Fruit fly (Drosophila melanogaster): Measurements from ENCODE around the gene CG34428.

CG34428 gene

DNA sequence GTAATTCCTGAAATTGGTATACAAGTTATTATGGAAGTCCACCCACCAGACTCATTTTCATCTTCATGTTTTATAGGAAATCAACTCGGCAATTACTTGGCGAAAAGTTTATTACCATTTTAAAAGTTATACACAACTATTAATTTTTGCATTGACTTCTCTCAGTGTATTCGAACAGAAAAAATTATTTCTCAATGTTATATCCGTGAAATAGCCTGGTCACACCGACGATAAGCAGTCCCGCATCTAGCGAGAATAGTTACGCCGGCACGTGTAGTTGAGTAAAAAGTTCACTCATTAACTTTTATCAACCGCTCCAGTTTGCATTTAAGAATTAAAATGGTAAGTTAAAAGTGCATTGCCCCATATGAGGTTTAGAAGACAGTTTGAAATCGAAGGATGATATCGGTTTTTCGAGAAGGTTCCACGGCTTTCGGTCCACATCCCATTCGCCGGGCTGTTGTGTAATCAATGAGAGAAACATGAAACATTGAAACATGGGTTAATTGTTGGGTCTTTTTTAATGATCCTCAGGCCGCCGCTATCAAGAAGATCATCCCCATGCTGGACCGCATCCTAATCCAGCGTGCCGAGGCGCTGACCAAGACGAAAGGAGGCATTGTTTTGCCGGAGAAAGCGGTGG, 45.6 kb upstream of the CG34428 start, which contains the start of gene CG11267 (continued):
- TF ChIP-seq Aef1 (GFP tag; IDR thresholded peaks at IDR 0.05) (peak; percentile 89), luna (GFP tag; optimal IDR thresholded peaks at IDR 0.05) (peak; percentile 62), ems (GFP tag; optimal IDR thresholded peaks at IDR 0.05) (peak; percentile 73), CG14710 (tag; optimal IDR thresholded peaks at IDR 0.05) (peak; percentile 82), otp (GFP tag; IDR thresholded peaks at IDR 0.05) (peak; percentile 94), zfh1 (GFP tag; IDR thresholded peaks at IDR 0.05) (peak; percentile 92), sna (GFP tag; IDR thresholded peaks at IDR 0.05; ENCODE audit: partially characterized antibody) (no peak), CG18476 (GFP tag; optimal IDR thresholded peaks at IDR 0.05) (peak; percentile 72), Side (GFP tag; optimal IDR thresholded peaks at IDR 0.05) (peak; percentile 80), sisA (GFP tag; IDR thresholded peaks at IDR 0.05) (peak; percentile 93), ci (GFP tag; IDR thresholded peaks at IDR 0.05) (peak; percentile 89), sd (tag; optimal IDR thresholded peaks at IDR 0.05) (no peak), CG8924 (tag; optimal IDR thresholded peaks at IDR 0.05) (peak; percentile 81), peb (GFP tag; IDR thresholded peaks at IDR 0.05) (peak; percentile 73), CG6654 (GFP tag; optimal IDR thresholded peaks at IDR 0.05) (peak; percentile 73), eyg (GFP tag; optimal IDR thresholded peaks at IDR 0.05) (peak; percentile 75), CG1647 (GFP tag; optimal IDR thresholded peaks at IDR 0.05) (peak; percentile 84), dysf (GFP tag; IDR thresholded peaks at IDR 0.05) (peak; percentile 94), fd64A (GFP tag; optimal IDR thresholded peaks at IDR 0.05) (no peak), ase (GFP tag; IDR thresholded peaks at IDR 0.05) (peak; percentile 94), lov (optimal IDR thresholded peaks at IDR 0.05) (no peak), lov (GFP tag; IDR thresholded peaks at IDR 0.05) (peak; percentile 83; the same call in 2 of the 3 replicates), lola (GFP tag; optimal IDR thresholded peaks at IDR 0.05) (peak in 1 of 3 experiments; percentile 59), CG12155 (GFP tag; optimal IDR thresholded peaks at IDR 0.05) (peak; percentile 68), bowl (GFP tag; IDR thresholded peaks at IDR 0.05) (peak; percentile 84), CG16779 (GFP tag; IDR thresholded peaks at IDR 0.05) (peak; percentile 82), CG31441 (GFP tag; IDR thresholded peaks at IDR 0.05) (peak; percentile 79), CG1529 (GFP tag; optimal IDR thresholded peaks at IDR 0.05) (peak; percentile 60), CG5953 (GFP tag; IDR thresholded peaks at IDR 0.05) (peak; percentile 92), Poxn (GFP tag; IDR thresholded peaks at IDR 0.05) (peak; percentile 66; the same call in 1 of the 2 replicates), Hsf (GFP tag; optimal IDR thresholded peaks at IDR 0.05) (peak; percentile 82), ara (GFP tag; IDR thresholded peaks at IDR 0.05) (peak; percentile 83), Hr39 (optimal IDR thresholded peaks at IDR 0.05) (no peak), CG4820 (GFP tag; optimal IDR thresholded peaks at IDR 0.05) (peak; percentile 85), salm (tag; optimal IDR thresholded peaks at IDR 0.05) (peak; percentile 56), Gsc (GFP tag; IDR thresholded peaks at IDR 0.05) (no peak), Sox100B (GFP tag; optimal IDR thresholded peaks at IDR 0.05) (peak; percentile 86), Sin3A (optimal IDR thresholded peaks at IDR 0.05) (no peak), Ravus (GFP tag; IDR thresholded peaks at IDR 0.05) (peak; percentile 57), CG8765 (GFP tag; IDR thresholded peaks at IDR 0.05) (peak; percentile 79), unc-4 (GFP tag; IDR thresholded peaks at IDR 0.05; ENCODE audit: partially characterized antibody) (no peak), yki (optimal IDR thresholded peaks at IDR 0.05) (no peak), pb (GFP tag; optimal IDR thresholded peaks at IDR 0.05) (peak; percentile 58), CG11695 (GFP tag; IDR thresholded peaks at IDR 0.05) (peak; percentile 86), Adf1 (GFP tag; IDR thresholded peaks at IDR 0.05) (no peak), tup (GFP tag; optimal IDR thresholded peaks at IDR 0.05) (peak; percentile 73), Doc2 (GFP tag; IDR thresholded peaks at IDR 0.05) (no peak), dati (GFP tag; IDR thresholded peaks at IDR 0.05) (peak; percentile 66), CG6689 (GFP tag; IDR thresholded peaks at IDR 0.05) (peak; percentile 91), bsh (GFP tag; optimal IDR thresholded peaks at IDR 0.05) (peak; percentile 66 to 78), CG16815 (GFP tag; optimal IDR thresholded peaks at IDR 0.05) (peak; percentile 48), Scr (GFP tag; IDR thresholded peaks at IDR 0.05; ENCODE audit: partially characterized antibody) (no peak)

Data from whole organism, embryonic.